Worm (Caenorhabditis elegans): ENCODE results near the gene sec-22.

DNA sequence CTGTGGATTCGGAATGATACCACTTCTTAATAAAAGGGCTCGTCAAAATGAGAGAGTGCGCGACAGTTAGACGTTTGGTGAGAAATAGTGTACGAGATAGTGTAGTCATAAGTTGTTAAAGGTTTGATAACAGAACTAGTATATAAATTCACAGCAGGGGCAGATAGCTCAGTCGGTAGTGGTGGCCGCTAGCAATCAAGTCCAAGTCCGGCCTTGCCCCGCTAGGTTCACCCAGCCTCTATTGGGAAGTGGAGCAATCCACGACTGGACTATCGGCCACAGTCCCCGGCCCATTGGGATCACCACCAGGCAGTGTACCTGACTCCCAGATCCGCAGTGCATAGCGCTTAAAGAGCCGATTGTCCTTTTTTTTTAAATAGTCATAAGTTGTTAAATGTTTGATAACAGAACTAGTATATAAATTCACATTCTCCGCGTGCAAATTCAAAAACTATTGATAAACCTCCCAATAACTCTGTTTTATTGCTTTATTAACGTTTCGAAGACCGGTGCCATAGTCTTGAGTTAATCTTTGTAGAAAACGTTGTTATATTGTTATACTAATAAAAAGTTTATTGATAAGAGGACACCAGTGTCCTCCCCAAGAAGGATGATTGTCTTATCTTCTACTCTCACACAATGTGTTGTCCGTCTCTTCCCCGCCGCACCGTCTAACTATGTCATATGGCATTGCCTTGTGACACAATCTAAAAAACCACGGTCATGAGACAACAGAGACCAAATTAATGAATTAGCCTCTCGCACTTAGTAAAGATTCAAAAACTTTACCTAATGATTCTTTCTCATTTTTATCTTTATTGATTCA, 24.5 kb upstream of the sec-22 start:
- TF ChIP-seq flt-1 (GFP tag; IDR thresholded peaks at IDR 0.05) (no peak), ztf-29 (GFP tag; IDR thresholded peaks at IDR 0.05) (no peak), ref-1 (GFP tag; conservative IDR thresholded peaks at IDR 0.05) (no peak), cog-1 (tag; optimal IDR thresholded peaks at IDR 0.05) (no peak), klf-2 (GFP tag; conservative IDR thresholded peaks at IDR 0.05) (no peak), ztf-23 (GFP tag; IDR thresholded peaks at IDR 0.05) (no peak), tab-1 (GFP tag; IDR thresholded peaks at IDR 0.05) (no peak), med-1 (GFP tag; optimal IDR thresholded peaks at IDR 0.05; ENCODE audit: insufficient read depth) (no peak)
